Fruit fly (Drosophila melanogaster): ENCODE results near the gene CG2924.

CG2924 gene

DNA sequence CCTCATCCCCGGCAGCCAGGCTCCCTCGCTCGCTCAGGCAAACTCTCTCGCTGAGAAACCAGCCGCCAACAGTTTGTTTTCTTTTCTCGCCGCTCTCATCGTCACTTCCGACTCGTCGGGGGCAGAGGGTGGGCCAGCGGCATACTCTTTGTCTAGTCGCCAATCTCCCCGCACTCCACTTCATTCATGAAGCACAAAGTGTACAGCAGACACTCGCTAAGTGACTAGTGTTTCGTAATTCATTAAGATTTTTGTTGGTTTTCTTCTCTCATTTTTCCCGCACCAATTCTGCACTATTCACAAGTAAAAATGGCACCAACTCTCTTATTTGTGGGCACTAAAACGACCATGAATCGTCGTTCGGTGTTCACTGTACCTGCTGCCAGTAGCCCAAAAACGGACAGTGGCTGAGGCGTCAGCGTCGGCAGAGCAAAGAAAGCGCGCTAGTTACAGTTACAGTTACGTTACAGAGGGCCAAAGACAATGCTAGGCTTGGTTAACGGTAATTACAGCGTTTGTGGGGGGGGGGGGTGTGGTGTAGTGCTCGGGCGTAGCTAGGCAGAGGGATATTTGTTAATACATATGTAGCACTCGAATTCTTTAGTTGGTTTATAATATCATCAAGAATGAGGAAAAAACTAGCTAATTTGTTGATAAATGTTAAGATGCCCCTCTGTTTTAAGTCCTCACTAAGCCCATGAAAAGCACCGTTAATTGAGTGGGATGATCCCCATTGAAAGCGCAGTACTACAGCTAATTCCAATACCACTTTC is 27.1 kb upstream of the CG2924 start (continued):
- peak; percentile 76; the same call in 2 of the 3 replicates for TF ChIP-seq z (GFP tag; IDR thresholded peaks at IDR 0.05)
- TF ChIP-seq dimm (GFP tag; IDR thresholded peaks at IDR 0.05): peak; percentile 98
- TF ChIP-seq CG32772 (GFP tag; IDR thresholded peaks at IDR 0.05): peak; percentile 99
- peak; percentile 99 for TF ChIP-seq otp (GFP tag; IDR thresholded peaks at IDR 0.05)
- TF ChIP-seq E2f2 (GFP tag; IDR thresholded peaks at IDR 0.05): peak; percentile 87
- TF ChIP-seq CG11085 (GFP tag; IDR thresholded peaks at IDR 0.05): peak; percentile 94
- TF ChIP-seq CG14965 (GFP tag; optimal IDR thresholded peaks at IDR 0.05; ENCODE audit: borderline replicate concordance): peak; percentile 90
- peak; percentile 98 for TF ChIP-seq H15 (GFP tag; IDR thresholded peaks at IDR 0.05)
- peak; percentile 96 for TF ChIP-seq run (tag; optimal IDR thresholded peaks at IDR 0.05)
- peak; percentile 100 for TF ChIP-seq grau (tag; optimal IDR thresholded peaks at IDR 0.05)
- peak; percentile 77 for TF ChIP-seq CG3995 (GFP tag; optimal IDR thresholded peaks at IDR 0.05)
- TF ChIP-seq gro (GFP tag; optimal IDR thresholded peaks at IDR 0.05): peak; percentile 98
- peak; percentile 97 for TF ChIP-seq CG1602 (GFP tag; optimal IDR thresholded peaks at IDR 0.05)
- peak; percentile 99 for TF ChIP-seq HLH3B (GFP tag; IDR thresholded peaks at IDR 0.05)
- TF ChIP-seq Fer2 (tag; optimal IDR thresholded peaks at IDR 0.05): peak; percentile 93
- TF ChIP-seq Rfx (GFP tag; IDR thresholded peaks at IDR 0.05): peak; percentile 99
- TF ChIP-seq org-1 (GFP tag; optimal IDR thresholded peaks at IDR 0.05): peak; percentile 99
- peak; percentile 92 for TF ChIP-seq CG17802 (tag; optimal IDR thresholded peaks at IDR 0.05)
- peak; percentile 97 for TF ChIP-seq CG12744 (GFP tag; optimal IDR thresholded peaks at IDR 0.05)
- peak; percentile 99 for TF ChIP-seq dmrt99B (tag; optimal IDR thresholded peaks at IDR 0.05)
- TF ChIP-seq Doc2 (GFP tag; IDR thresholded peaks at IDR 0.05): peak; percentile 91
- peak; percentile 97 for TF ChIP-seq gcm (GFP tag; optimal IDR thresholded peaks at IDR 0.05)
- peak; percentile 98 for TF ChIP-seq tgo (GFP tag; IDR thresholded peaks at IDR 0.05)
- peak; percentile 96 for TF ChIP-seq D19A (tag; optimal IDR thresholded peaks at IDR 0.05)
- peak; percentile 98 for TF ChIP-seq CG4282 (GFP tag; optimal IDR thresholded peaks at IDR 0.05)
- TF ChIP-seq Hr51 (GFP tag; optimal IDR thresholded peaks at IDR 0.05): peak; percentile 98
- TF ChIP-seq jumu (GFP tag; optimal IDR thresholded peaks at IDR 0.05): peak; percentile 99
- TF ChIP-seq CG8944 (GFP tag; optimal IDR thresholded peaks at IDR 0.05): peak; percentile 99
- peak; percentile 84 for TF ChIP-seq Deaf1 (tag; optimal IDR thresholded peaks at IDR 0.05)
- peak; percentile 98 for TF ChIP-seq CG3847 (GFP tag; IDR thresholded peaks at IDR 0.05)
- peak; percentile 97 for TF ChIP-seq CG8290 (GFP tag; optimal IDR thresholded peaks at IDR 0.05)
- TF ChIP-seq CG8290 (tag; optimal IDR thresholded peaks at IDR 0.05): peak; percentile 90 to 100
- peak; percentile 97 for TF ChIP-seq NFAT (GFP tag; IDR thresholded peaks at IDR 0.05)
- peak; percentile 92 for TF ChIP-seq CG10267 (tag; optimal IDR thresholded peaks at IDR 0.05)
- TF ChIP-seq Xrp1 (GFP tag; IDR thresholded peaks at IDR 0.05): peak; percentile 98
- peak; percentile 99 for TF ChIP-seq pum (GFP tag; optimal IDR thresholded peaks at IDR 0.05)
- peak; percentile 99 for TF ChIP-seq CG12071 (GFP tag; optimal IDR thresholded peaks at IDR 0.05)
- TF ChIP-seq toy (GFP tag; IDR thresholded peaks at IDR 0.05): peak; percentile 93
- TF ChIP-seq Hsf (GFP tag; optimal IDR thresholded peaks at IDR 0.05): peak; percentile 99
- peak; percentile 99 for TF ChIP-seq row (GFP tag; IDR thresholded peaks at IDR 0.05)
- no peak for TF ChIP-seq HLHmδ (GFP tag; optimal IDR thresholded peaks at IDR 0.05)
- no peak for TF ChIP-seq lov (optimal IDR thresholded peaks at IDR 0.05)
- TF ChIP-seq lov (GFP tag; IDR thresholded peaks at IDR 0.05): peak; percentile 98
- no peak for TF ChIP-seq unc-4 (GFP tag; IDR thresholded peaks at IDR 0.05; ENCODE audit: partially characterized antibody)
- peak; percentile 90 for TF ChIP-seq psq (GFP tag; optimal IDR thresholded peaks at IDR 0.05)
- TF ChIP-seq CG17359 (tag; optimal IDR thresholded peaks at IDR 0.05): peak; percentile 99
- peak; percentile 96 for TF ChIP-seq bowl (GFP tag; IDR thresholded peaks at IDR 0.05)
- peak; percentile 99 for TF ChIP-seq HmgD (GFP tag; optimal IDR thresholded peaks at IDR 0.05)
- TF ChIP-seq NK7.1 (GFP tag; optimal IDR thresholded peaks at IDR 0.05): peak; percentile 97
- peak; percentile 97 for TF ChIP-seq phol (tag; optimal IDR thresholded peaks at IDR 0.05)
- peak; percentile 91 for TF ChIP-seq CG8765 (GFP tag; IDR thresholded peaks at IDR 0.05)

Data from whole organism, embryonic.